Fruit fly (Drosophila melanogaster) whole organism, pupa: ENCODE results near the gene Spp.

Experiments used
- CG12605 ChIP-seq: fragments of 200-800 bp; sonication (Bioruptor generic); IDR thresholded peaks from 2 replicates; pipeline ENCODE4 v1.3.6; 2022; ENCODE audit warnings: missing biosample characterization, missing genetic modification characterization
- CG14655 ChIP-seq: fragments of 200-800 bp; sonication (Bioruptor generic); optimal IDR thresholded peaks from 3 replicates; lab custom pipeline; 2017; ENCODE audit warnings: mild to moderate bottlenecking, missing biosample characterization, missing genetic modification reagents, missing genetic modification characterization
- CG17806 ChIP-seq: fragments of 200-800 bp; sonication (Bioruptor generic); optimal IDR thresholded peaks from 2 replicates; lab custom pipeline; 2018; ENCODE audit warnings: missing biosample characterization, mild to moderate bottlenecking, missing genetic modification characterization, moderate library complexity
- CG34367 ChIP-seq: fragments of 200-800 bp; sonication (Bioruptor generic); optimal IDR thresholded peaks from 2 replicates; lab custom pipeline; 2018; ENCODE audit warnings: missing biosample characterization, mild to moderate bottlenecking, missing genetic modification characterization
- CG8159 ChIP-seq: fragments of 200-800 bp; sonication (Bioruptor generic); optimal IDR thresholded peaks from 3 replicates; lab custom pipeline; 2018; ENCODE audit warnings: missing biosample characterization, mild to moderate bottlenecking, missing genetic modification characterization, moderate library complexity
- CG8301 ChIP-seq: fragments of 200-800 bp; sonication (Bioruptor generic); optimal IDR thresholded peaks from 2 replicates; lab custom pipeline; 2018; ENCODE audit warnings: missing biosample characterization, mild to moderate bottlenecking, missing genetic modification characterization
- CG9948 ChIP-seq: fragments of 200-800 bp; sonication (Bioruptor generic); optimal IDR thresholded peaks from 2 replicates; lab custom pipeline; 2018; ENCODE audit warnings: missing biosample characterization, mild to moderate bottlenecking, missing genetic modification characterization, moderate library complexity
- EcR ChIP-seq: fragments of 200-800 bp; sonication (Bioruptor generic); optimal IDR thresholded peaks from 3 replicates; lab custom pipeline; 2019; ENCODE audit warnings: missing biosample characterization, missing genetic modification characterization, mild to moderate bottlenecking, moderate library complexity, missing genetic modification reagents
- Ets98B ChIP-seq: fragments of 200-800 bp; sonication (Bioruptor generic); IDR thresholded peaks from 2 replicates; pipeline ENCODE4 v1.3.6; 2022; ENCODE audit warnings: missing biosample characterization, missing genetic modification characterization
- Pif1B ChIP-seq: fragments of 200-800 bp; sonication (Bioruptor generic); optimal IDR thresholded peaks from 3 replicates; lab custom pipeline; 2016; ENCODE audit warnings: missing biosample characterization, missing genetic modification characterization
- Snoo ChIP-seq: fragments of 200-800 bp; sonication (Bioruptor generic); optimal IDR thresholded peaks from 3 replicates; lab custom pipeline; 2017; ENCODE audit warnings: missing biosample characterization, mild to moderate bottlenecking, missing genetic modification characterization, inconsistent platforms
- fd96Ca ChIP-seq: fragments of 200-800 bp; sonication (Bioruptor generic); IDR thresholded peaks from 3 replicates; pipeline ENCODE4 v1.3.6; 2022; ENCODE audit warnings: missing biosample characterization, missing genetic modification characterization
- gl ChIP-seq: fragments of 200-800 bp; sonication (Bioruptor generic); optimal IDR thresholded peaks from 2 replicates; lab custom pipeline; 2018; ENCODE audit warnings: missing biosample characterization, mild to moderate bottlenecking, missing genetic modification characterization

DNA sequence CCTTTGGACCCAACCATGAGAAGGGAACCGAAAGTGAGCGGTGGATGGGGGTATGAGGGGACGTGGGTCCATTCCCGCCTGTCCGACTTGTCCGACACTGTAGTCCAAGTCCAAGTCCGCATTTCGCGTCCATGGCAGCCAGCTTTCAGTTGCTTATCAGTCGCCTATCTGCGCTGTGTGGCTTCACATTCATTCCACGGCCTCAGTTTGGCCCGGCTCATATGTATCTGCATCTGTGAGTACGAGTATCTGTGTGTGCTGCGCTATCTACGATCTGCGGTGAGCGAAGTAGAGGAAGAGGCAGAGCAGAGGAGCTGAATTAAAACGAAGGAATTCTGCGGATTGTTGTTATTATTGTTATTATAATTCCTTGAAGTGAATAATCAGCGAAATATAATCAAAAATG, 19.9 kb downstream of the Spp start:
- TF ChIP-seq Ets98B (GFP tag; lab: Robert Waterston, UW) (no peak), Pif1B (GFP tag; lab: Kevin White, UChicago) (peak; percentile 12), CG12605 (peak; percentile 42; the same call in 1 of the 2 replicates), CG17806 (tag; lab: Kevin White, UChicago) (peak; percentile 14), gl (tag; lab: Kevin White, UChicago) (peak; percentile 65), CG9948 (tag; lab: Kevin White, UChicago) (no peak), CG8301 (tag; lab: Kevin White, UChicago) (peak; percentile 16), Snoo (tag; lab: Kevin White, UChicago) (peak; percentile 12), CG8159 (tag; lab: Kevin White, UChicago) (peak; percentile 28), EcR (GFP tag; lab: Kevin White, UChicago) (peak; percentile 82), CG34367 (tag; lab: Kevin White, UChicago) (no peak), CG14655 (GFP tag; lab: Kevin White, UChicago) (peak; percentile 37), fd96Ca (GFP tag; lab: Robert Waterston, UW) (peak; percentile 55; the same call in 2 of the 3 replicates)
